Fruit fly (Drosophila melanogaster) whole organism, embryonic: ENCODE measurements around the gene foxo.

Source experiments
- Aef1 ChIP-seq: fragments of 200-800 bp; sonication (Bioruptor generic); IDR thresholded peaks from 3 replicates; pipeline ENCODE4 v1.3.6; 2022; ENCODE audit warnings: missing biosample characterization, missing genetic modification characterization
- Asciz ChIP-seq: fragments of 200-800 bp; sonication (Bioruptor generic); optimal IDR thresholded peaks from 2 replicates; lab custom pipeline; 2017; ENCODE audit warnings: missing biosample characterization, mild to moderate bottlenecking, missing genetic modification characterization, missing genetic modification reagents
- BEAF-32 ChIP-seq: fragments of 200-800 bp; sonication (Bioruptor generic); optimal IDR thresholded peaks from 3 replicates; lab custom pipeline; 2017; ENCODE audit warnings: missing biosample characterization, missing genetic modification characterization, mild to moderate bottlenecking, moderate library complexity, missing genetic modification reagents
- Bdp1 ChIP-seq: fragments of 200-800 bp; sonication (Bioruptor generic); optimal IDR thresholded peaks from 3 replicates; lab custom pipeline; 2016; ENCODE audit warnings: missing biosample characterization, missing genetic modification characterization
- CG10147 ChIP-seq: fragments of 200-800 bp; sonication (Bioruptor generic); optimal IDR thresholded peaks from 2 replicates; lab custom pipeline; 2019; ENCODE audit warnings: missing biosample characterization, mild to moderate bottlenecking, missing genetic modification characterization, moderate library complexity
- CG13123 ChIP-seq: fragments of 200-800 bp; sonication (Bioruptor generic); optimal IDR thresholded peaks from 2 replicates; lab custom pipeline; 2016; ENCODE audit warnings: missing biosample characterization, missing genetic modification characterization
- CG14710 ChIP-seq: fragments of 200-800 bp; sonication (Bioruptor generic); optimal IDR thresholded peaks from 3 replicates; lab custom pipeline; 2019; ENCODE audit warnings: missing biosample characterization, mild to moderate bottlenecking, missing genetic modification characterization, moderate library complexity
- CG15269 ChIP-seq: fragments of 200-800 bp; sonication (Bioruptor generic); optimal IDR thresholded peaks from 2 replicates; lab custom pipeline; 2018; ENCODE audit warnings: missing biosample characterization, mild to moderate bottlenecking, missing genetic modification characterization, moderate library complexity
- CG17385 ChIP-seq: fragments of 200-800 bp; sonication (Bioruptor generic); optimal IDR thresholded peaks from 3 replicates; lab custom pipeline; 2018; ENCODE audit warnings: missing biosample characterization, mild to moderate bottlenecking, missing genetic modification characterization
- CG18619 ChIP-seq: fragments of 200-800 bp; sonication (Bioruptor generic); optimal IDR thresholded peaks from 3 replicates; lab custom pipeline; 2017; ENCODE audit warnings: missing biosample characterization, mild to moderate bottlenecking, missing genetic modification characterization
- CG2120 ChIP-seq: fragments of 200-800 bp; sonication (Bioruptor generic); optimal IDR thresholded peaks from 3 replicates; lab custom pipeline; 2016; ENCODE audit warnings: missing biosample characterization, missing genetic modification characterization
- CG32767 ChIP-seq: fragments of 200-800 bp; sonication (Bioruptor generic); IDR thresholded peaks from 2 replicates; pipeline ENCODE4 v1.3.6; 2022; ENCODE audit warnings: missing biosample characterization, missing genetic modification characterization
- CG3281 ChIP-seq: fragments of 200-800 bp; sonication (Bioruptor generic); optimal IDR thresholded peaks from 3 replicates; lab custom pipeline; 2017; ENCODE audit warnings: missing biosample characterization, mild to moderate bottlenecking, missing genetic modification characterization
- CG6272 ChIP-seq: fragments of 200-800 bp; sonication (Bioruptor generic); IDR thresholded peaks from 2 replicates; pipeline ENCODE4 v1.3.6; 2022; ENCODE audit warnings: missing biosample characterization, missing genetic modification characterization
- CG7928 ChIP-seq: fragments of 200-800 bp; sonication (Bioruptor generic); optimal IDR thresholded peaks from 2 replicates; lab custom pipeline; 2017; ENCODE audit warnings: missing biosample characterization, mild to moderate bottlenecking, missing genetic modification characterization
- CG7963 ChIP-seq: fragments of 200-800 bp; sonication (Bioruptor generic); IDR thresholded peaks from 3 replicates; pipeline ENCODE4 v1.3.6; 2022; ENCODE audit warnings: missing biosample characterization, missing genetic modification characterization; ENCODE audit not compliant: partially characterized antibody
- CG8281 ChIP-seq: fragments of 200-800 bp; sonication (Bioruptor generic); optimal IDR thresholded peaks from 2 replicates; lab custom pipeline; 2018; ENCODE audit warnings: missing biosample characterization, mild to moderate bottlenecking, missing genetic modification characterization, moderate library complexity
- CG8924 ChIP-seq: fragments of 200-800 bp; optimal IDR thresholded peaks from 3 replicates; lab custom pipeline; 2019; ENCODE audit warnings: missing biosample characterization, mild to moderate bottlenecking, missing genetic modification characterization, moderate library complexity
- CG9215 ChIP-seq: fragments of 200-800 bp; sonication (Bioruptor generic); IDR thresholded peaks from 2 replicates; pipeline ENCODE4 v1.3.6; 2022; ENCODE audit warnings: missing biosample characterization, missing genetic modification characterization
- CG9437 ChIP-seq: fragments of 200-800 bp; sonication (Bioruptor generic); optimal IDR thresholded peaks from 2 replicates; lab custom pipeline; 2018; ENCODE audit warnings: missing biosample characterization, mild to moderate bottlenecking, missing genetic modification characterization
- Chrac-16 ChIP-seq: fragments of 200-800 bp; sonication (Bioruptor generic); optimal IDR thresholded peaks from 3 replicates; lab custom pipeline; 2016; ENCODE audit warnings: missing biosample characterization, missing genetic modification characterization
- D19A ChIP-seq: fragments of 200-800 bp; optimal IDR thresholded peaks from 3 replicates; lab custom pipeline; 2019; ENCODE audit warnings: missing biosample characterization, mild to moderate bottlenecking, missing genetic modification characterization, moderate library complexity
- Ets65A ChIP-seq: fragments of 200-800 bp; sonication (Bioruptor generic); peaks from one replicate; lab custom pipeline; 2016; ENCODE audit warnings: missing biosample characterization, missing genetic modification characterization
- Hr3 ChIP-seq: fragments of 200-800 bp; sonication (Bioruptor generic); optimal IDR thresholded peaks from 3 replicates; lab custom pipeline; 2016; ENCODE audit warnings: missing biosample characterization, missing genetic modification characterization
- Hr51 ChIP-seq, 2 experiments: fragments of 200-800 bp; sonication (Bioruptor generic); optimal IDR thresholded peaks; 2 replicates in 1 of 2; 3 replicates in 1 of 2; lab custom pipeline; 2016 to 2018; ENCODE audit warnings: missing biosample characterization in 2 of 2, missing genetic modification characterization in 2 of 2, mild to moderate bottlenecking in 1 of 2, moderate library complexity in 1 of 2
- MESR4 ChIP-seq: fragments of 200-800 bp; sonication (Bioruptor generic); optimal IDR thresholded peaks from 2 replicates; lab custom pipeline; 2018; ENCODE audit warnings: missing biosample characterization, mild to moderate bottlenecking, missing genetic modification characterization, moderate library complexity
- Mad ChIP-seq: fragments of 200-800 bp; sonication (Bioruptor generic); optimal IDR thresholded peaks from 2 replicates; lab custom pipeline; 2016; ENCODE audit warnings: missing biosample characterization, missing genetic modification characterization
- Meics ChIP-seq: fragments of 200-800 bp; sonication (Bioruptor generic); optimal IDR thresholded peaks from 2 replicates; lab custom pipeline; 2017; ENCODE audit warnings: missing biosample characterization, mild to moderate bottlenecking, missing genetic modification characterization
- NC2β ChIP-seq: fragments of 200-800 bp; sonication (Bioruptor generic); optimal IDR thresholded peaks from 2 replicates; lab custom pipeline; 2016; ENCODE audit warnings: missing biosample characterization, missing genetic modification characterization
- Neu2 ChIP-seq: fragments of 200-800 bp; sonication (Bioruptor generic); optimal IDR thresholded peaks from 3 replicates; lab custom pipeline; 2016; ENCODE audit warnings: missing biosample characterization, missing genetic modification characterization, borderline replicate concordance
- Nf-YC ChIP-seq: fragments of 200-800 bp; optimal IDR thresholded peaks from 3 replicates; lab custom pipeline; 2019; ENCODE audit warnings: missing biosample characterization, mild to moderate bottlenecking, missing genetic modification characterization, moderate library complexity
- Rfx ChIP-seq: fragments of 200-800 bp; sonication (Bioruptor generic); IDR thresholded peaks from 2 replicates; pipeline ENCODE4 v1.3.6; 2022; ENCODE audit warnings: missing biosample characterization, missing genetic modification characterization
- Sin3A ChIP-seq: fragments of >200 bp; optimal IDR thresholded peaks from 2 replicates; lab custom pipeline; 2018
- Xbp1 ChIP-seq: fragments of 200-800 bp; sonication (Bioruptor generic); optimal IDR thresholded peaks from 3 replicates; lab custom pipeline; 2016; ENCODE audit warnings: missing biosample characterization, mild to moderate bottlenecking, missing genetic modification characterization
- ara ChIP-seq: fragments of 200-800 bp; sonication (Bioruptor generic); IDR thresholded peaks from 2 replicates; pipeline ENCODE4 v1.3.6; 2022; ENCODE audit warnings: missing biosample characterization, missing genetic modification characterization
- btn ChIP-seq: fragments of 200-800 bp; sonication (Bioruptor generic); optimal IDR thresholded peaks from 2 replicates; lab custom pipeline; 2016; ENCODE audit warnings: missing biosample characterization, missing genetic modification characterization
- chm ChIP-seq: fragments of 200-800 bp; sonication (Bioruptor generic); IDR thresholded peaks from 2 replicates; pipeline ENCODE4 v1.3.6; 2022; ENCODE audit warnings: missing biosample characterization, missing genetic modification characterization
- gce ChIP-seq: fragments of 200-800 bp; sonication (Bioruptor generic); IDR thresholded peaks from 3 replicates; pipeline ENCODE4 v1.3.6; 2022; ENCODE audit warnings: missing biosample characterization, missing genetic modification characterization
- hth ChIP-seq: fragments of >200 bp; optimal IDR thresholded peaks from 2 replicates; lab custom pipeline; 2017; ENCODE audit warnings: inconsistent platforms
- inv ChIP-seq: fragments of 200-800 bp; sonication (Bioruptor generic); IDR thresholded peaks from 2 replicates; pipeline ENCODE4 v1.3.6; 2022; ENCODE audit warnings: missing biosample characterization, missing genetic modification characterization; ENCODE audit not compliant: partially characterized antibody
- jigr1 ChIP-seq: fragments of 200-800 bp; sonication (Bioruptor generic); IDR thresholded peaks from 3 replicates; pipeline ENCODE4 v1.3.6; 2022; ENCODE audit warnings: missing biosample characterization, missing genetic modification characterization
- kni ChIP-seq: fragments of 200-800 bp; sonication (Bioruptor generic); optimal IDR thresholded peaks from 3 replicates; lab custom pipeline; 2017; ENCODE audit warnings: mild to moderate bottlenecking, missing biosample characterization, missing genetic modification reagents, missing genetic modification characterization
- lab ChIP-seq: fragments of 200-800 bp; sonication (Bioruptor generic); optimal IDR thresholded peaks from 3 replicates; lab custom pipeline; 2017; ENCODE audit warnings: missing biosample characterization, missing genetic modification characterization, mild to moderate bottlenecking, moderate library complexity, missing genetic modification reagents
- sob ChIP-seq: fragments of 200-800 bp; sonication (Bioruptor generic); IDR thresholded peaks from 2 replicates; pipeline ENCODE4 v1.3.6; 2022; ENCODE audit warnings: missing biosample characterization, missing genetic modification characterization
- stwl ChIP-seq: fragments of 200-800 bp; sonication (Bioruptor generic); optimal IDR thresholded peaks from 3 replicates; lab custom pipeline; 2018; ENCODE audit warnings: missing biosample characterization, mild to moderate bottlenecking, missing genetic modification characterization, moderate library complexity
- tgo ChIP-seq: fragments of 200-800 bp; sonication (Bioruptor generic); IDR thresholded peaks from 3 replicates; pipeline ENCODE4 v1.3.6; 2022; ENCODE audit warnings: missing biosample characterization, missing genetic modification characterization
- tna ChIP-seq: fragments of 200-800 bp; sonication (Bioruptor generic); IDR thresholded peaks from 2 replicates; pipeline ENCODE4 v1.3.6; 2022; ENCODE audit warnings: missing biosample characterization, missing genetic modification characterization; ENCODE audit not compliant: partially characterized antibody
- tup ChIP-seq: fragments of 200-800 bp; sonication (Bioruptor generic); optimal IDR thresholded peaks from 2 replicates; lab custom pipeline; 2016; ENCODE audit warnings: missing biosample characterization, mild to moderate bottlenecking, missing genetic modification characterization, moderate library complexity
- z ChIP-seq: fragments of 200-800 bp; sonication (Bioruptor generic); IDR thresholded peaks from 3 replicates; pipeline ENCODE4 v1.3.6; 2022; ENCODE audit warnings: missing biosample characterization, missing genetic modification characterization
- zfh2 ChIP-seq: fragments of 200-800 bp; sonication (Bioruptor generic); optimal IDR thresholded peaks from 2 replicates; lab custom pipeline; 2016; ENCODE audit warnings: missing biosample characterization, missing genetic modification characterization

The foxo gene

DNA sequence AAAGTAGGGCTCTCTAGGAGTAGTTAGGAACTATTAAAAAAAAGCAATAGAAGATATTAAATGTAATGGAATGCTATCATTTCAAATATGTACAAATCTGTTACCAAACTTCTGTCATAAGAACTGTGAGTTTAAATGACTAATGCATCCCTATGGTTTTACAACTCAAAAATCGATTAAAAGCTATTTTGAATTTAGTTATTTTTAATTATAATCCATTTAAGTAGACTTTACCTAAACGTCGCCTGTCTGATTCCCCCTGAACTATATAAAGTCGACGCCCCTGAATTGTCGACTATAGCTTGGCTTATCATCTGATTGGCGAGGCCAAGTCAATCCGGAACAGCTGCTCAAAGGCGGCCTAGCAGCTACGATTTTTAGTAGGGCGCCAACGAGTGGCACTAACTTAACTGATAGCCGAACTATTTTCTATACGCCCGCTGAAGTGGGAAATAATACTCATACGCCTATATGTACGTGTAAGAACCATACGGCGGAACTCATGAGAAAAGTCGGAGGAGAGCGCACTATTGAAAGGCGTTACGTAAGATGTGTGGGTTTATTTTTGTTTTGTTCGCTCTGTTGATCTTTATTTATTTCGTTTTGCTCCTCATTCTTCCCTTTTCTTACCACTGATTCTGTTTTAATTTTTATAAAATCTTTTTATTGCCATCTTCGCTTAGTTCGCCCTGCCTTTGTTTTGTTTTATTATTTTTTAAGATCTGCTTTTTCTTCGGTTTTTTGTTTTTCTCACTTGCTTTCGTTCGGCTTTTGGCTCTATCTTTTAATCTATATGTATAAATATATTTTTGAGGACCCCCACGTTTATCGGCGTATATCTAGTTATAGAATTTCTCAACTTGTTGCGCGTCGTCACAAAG lies 5.5 kb downstream of the foxo start (continued):
- TF ChIP-seq CG17385 (GFP tag; lab: Kevin White, UChicago) (peak; percentile 9), MESR4 (GFP tag; lab: Kevin White, UChicago) (no peak), Bdp1 (no peak), BEAF-32 (GFP tag; lab: Kevin White, UChicago) (no peak), CG9215 (GFP tag; lab: Robert Waterston, UW) (no peak), CG18619 (GFP tag; lab: Kevin White, UChicago) (peak; percentile 35), CG10147 (peak; percentile 53), CG6272 (GFP tag; lab: Robert Waterston, UW) (no peak), sob (GFP tag; lab: Robert Waterston, UW) (no peak), CG2120 (GFP tag; lab: Kevin White, UChicago) (peak; percentile 67), jigr1 (no peak), stwl (tag; lab: Kevin White, UChicago) (no peak), tup (GFP tag; lab: Kevin White, UChicago) (no peak), Ets65A (GFP tag; lab: Kevin White, UChicago) (no peak), kni (GFP tag; lab: Kevin White, UChicago) (no peak), tna (GFP tag; lab: Robert Waterston, UW) (no peak), inv (GFP tag; lab: Robert Waterston, UW) (no peak), z (GFP tag; lab: Robert Waterston, UW) (no peak), CG7963 (GFP tag; lab: Robert Waterston, UW) (no peak), CG3281 (GFP tag; lab: Kevin White, UChicago) (peak; percentile 68), CG32767 (no peak), Aef1 (GFP tag; lab: Robert Waterston, UW) (no peak; the same call in 2 of the 3 replicates), zfh2 (GFP tag; lab: Kevin White, UChicago) (no peak), gce (GFP tag; lab: Robert Waterston, UW) (no peak), Neu2 (GFP tag; lab: Kevin White, UChicago) (no peak), D19A (tag; lab: Kevin White, UChicago) (no peak), NC2β (GFP tag; lab: Kevin White, UChicago) (no peak), Meics (GFP tag; lab: Kevin White, UChicago) (peak; percentile 71), lab (GFP tag; lab: Kevin White, UChicago) (peak; percentile 57), CG7928 (GFP tag; lab: Kevin White, UChicago) (no peak), Asciz (peak; percentile 56), CG8281 (tag; lab: Kevin White, UChicago) (no peak), ara (GFP tag; lab: Robert Waterston, UW) (no peak), CG13123 (GFP tag; lab: Kevin White, UChicago) (no peak), CG14710 (tag; lab: Kevin White, UChicago) (no peak), btn (GFP tag; lab: Kevin White, UChicago) (no peak), CG8924 (tag; lab: Kevin White, UChicago) (no peak), Hr51 (GFP tag; optimal IDR thresholded peaks at IDR 0.05; lab: Kevin White, UChicago) (peak in 1 of 2 experiments; percentile 60), Chrac-16 (GFP tag; lab: Kevin White, UChicago) (no peak), chm (no peak), Xbp1 (GFP tag; lab: Kevin White, UChicago) (peak; percentile 33), Nf-YC (tag; lab: Kevin White, UChicago) (no peak), Mad (GFP tag; lab: Kevin White, UChicago) (no peak), tgo (GFP tag; lab: Robert Waterston, UW) (no peak; the same call in 2 of the 3 replicates), Sin3A (lab: Kevin White, UChicago) (no peak), hth (lab: Kevin White, UChicago) (no peak), Rfx (GFP tag; lab: Robert Waterston, UW) (peak; percentile 60; the same call in 1 of the 2 replicates), Hr3 (GFP tag; lab: Kevin White, UChicago) (no peak), CG15269 (peak; percentile 30), CG9437 (GFP tag; lab: Kevin White, UChicago) (peak; percentile 8)
